Worm (Caenorhabditis elegans) whole organism, L2 larva: ENCODE data around the gene fbxb-1.

Experiments used
- nhr-25 ChIP-seq: fragments of 150-350 bp; sonication (generic microtip); optimal IDR thresholded peaks from 3 replicates; lab custom pipeline; 2014; ENCODE audit warnings: missing biosample characterization, missing genetic modification characterization
- snpc-4 ChIP-seq: fragments of 150-350 bp; optimal IDR thresholded peaks from 2 replicates; lab custom pipeline; 2014; ENCODE audit warnings: missing biosample characterization, missing genetic modification characterization
- ztf-11 ChIP-seq: sonication (generic microtip); optimal IDR thresholded peaks from 2 replicates; lab custom pipeline; 2017; ENCODE audit warnings: missing biosample characterization, missing genetic modification characterization

DNA sequence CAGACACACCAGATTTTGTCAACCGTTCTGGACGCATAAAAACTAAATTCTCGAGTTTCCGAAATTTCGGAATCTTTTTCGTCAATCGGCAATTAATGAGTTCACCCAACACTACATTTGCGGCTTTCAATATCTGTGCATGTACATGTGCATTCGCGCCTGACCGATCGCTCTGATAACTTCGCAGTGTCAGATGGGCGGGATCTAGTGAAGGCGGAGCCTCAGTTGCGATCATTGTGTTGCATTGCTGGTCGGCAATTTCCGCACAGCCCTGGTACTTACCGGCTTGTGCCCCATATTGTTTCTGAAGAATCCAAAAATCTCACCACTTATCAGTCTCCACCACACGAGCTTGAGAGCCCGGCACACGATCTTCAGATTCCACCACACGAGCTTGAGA lies 20.5 kb downstream of the fbxb-1 start:
- TF ChIP-seq nhr-25 (tag; lab: Kevin White, UChicago) (no peak), snpc-4 (no peak), ztf-11 (no peak)
